Worm (Caenorhabditis elegans) whole organism, L2 larva: ENCODE results near the gene srx-88.
A peak's percentile ranks its signal among the peaks of the same experiment; 100 is the strongest.

Experiments
- C34F6.9 ChIP-seq: fragments of 150-350 bp; optimal IDR thresholded peaks from 2 replicates; lab custom pipeline; 2014; ENCODE audit warnings: missing biosample characterization, missing genetic modification characterization
- F13H6.1 ChIP-seq: sonication (generic microtip); optimal IDR thresholded peaks from 2 replicates; lab custom pipeline; 2016; ENCODE audit warnings: missing genetic modification characterization, missing compliant biosample characterization
- R02D3.7 ChIP-seq: fragments of 150-350 bp; optimal IDR thresholded peaks from 2 replicates; lab custom pipeline; 2014; ENCODE audit warnings: missing biosample characterization, missing genetic modification characterization
- Y55F3AM.14 ChIP-seq: fragments of 200-800 bp; sonication (Bioruptor generic); optimal IDR thresholded peaks from 2 replicates; lab custom pipeline; 2018; ENCODE audit warnings: mild to moderate bottlenecking, missing genetic modification characterization, missing compliant biosample characterization
- ZK546.5 ChIP-seq: sonication (generic microtip); optimal IDR thresholded peaks from 2 replicates; lab custom pipeline; 2017; ENCODE audit warnings: missing biosample characterization, missing genetic modification characterization
- alr-1 ChIP-seq: fragments of 150-350 bp; optimal IDR thresholded peaks from 2 replicates; lab custom pipeline; 2014; ENCODE audit warnings: missing biosample characterization, missing genetic modification characterization
- aly-2 ChIP-seq: fragments of 150-350 bp; optimal IDR thresholded peaks from 2 replicates; lab custom pipeline; 2014; ENCODE audit warnings: missing biosample characterization, missing genetic modification characterization
- ama-1 ChIP-seq: fragments of 150-350 bp; optimal IDR thresholded peaks from 2 replicates; lab custom pipeline; 2018; ENCODE audit warnings: inconsistent platforms
- blmp-1 ChIP-seq: sonication (generic microtip); optimal IDR thresholded peaks from 2 replicates; lab custom pipeline; 2017; ENCODE audit warnings: missing genetic modification characterization, mild to moderate bottlenecking, missing compliant biosample characterization, antibody characterized with exemption, moderate library complexity; ENCODE audit not compliant: insufficient read depth
- ceh-16 ChIP-seq: fragments of 150-350 bp; optimal IDR thresholded peaks from 2 replicates; lab custom pipeline; 2014; ENCODE audit warnings: missing biosample characterization, missing genetic modification characterization
- ceh-82 ChIP-seq: fragments of 150-350 bp; optimal IDR thresholded peaks from 2 replicates; lab custom pipeline; 2014; ENCODE audit warnings: missing biosample characterization, missing genetic modification characterization
- crh-2 ChIP-seq: sonication (generic microtip); optimal IDR thresholded peaks from 2 replicates; lab custom pipeline; 2017; ENCODE audit warnings: missing biosample characterization, missing genetic modification characterization
- dmd-4 ChIP-seq: sonication (generic microtip); optimal IDR thresholded peaks from 2 replicates; lab custom pipeline; 2017; ENCODE audit warnings: missing biosample characterization, missing genetic modification characterization
- egl-27 ChIP-seq: sonication (generic microtip); optimal IDR thresholded peaks from 3 replicates; lab custom pipeline; 2017; ENCODE audit warnings: missing biosample characterization, missing genetic modification reagents, missing genetic modification characterization
- elt-1 ChIP-seq: fragments of 150-350 bp; optimal IDR thresholded peaks from 2 replicates; lab custom pipeline; 2014; ENCODE audit warnings: missing biosample characterization, missing genetic modification characterization
- elt-3 ChIP-seq: sonication (generic microtip); optimal IDR thresholded peaks from 2 replicates; lab custom pipeline; 2017; ENCODE audit warnings: missing biosample characterization, missing genetic modification characterization
- fos-1 ChIP-seq: fragments of 150-350 bp; optimal IDR thresholded peaks from 2 replicates; lab custom pipeline; 2014; ENCODE audit warnings: missing biosample characterization, missing genetic modification characterization
- gmeb-1 ChIP-seq: fragments of 150-350 bp; optimal IDR thresholded peaks from 2 replicates; lab custom pipeline; 2014; ENCODE audit warnings: missing biosample characterization, missing genetic modification characterization
- lin-11 ChIP-seq: fragments of 150-350 bp; sonication (generic microtip); optimal IDR thresholded peaks from 2 replicates; lab custom pipeline; 2014; ENCODE audit warnings: missing biosample characterization, missing genetic modification characterization, inconsistent platforms, mixed read lengths
- lin-13 ChIP-seq: fragments of 150-350 bp; optimal IDR thresholded peaks from 2 replicates; lab custom pipeline; 2014; ENCODE audit warnings: missing biosample characterization, missing genetic modification reagents, missing genetic modification characterization
- lin-39 ChIP-seq: fragments of 150-350 bp; optimal IDR thresholded peaks from 2 replicates; lab custom pipeline; 2014; ENCODE audit warnings: missing biosample characterization, missing genetic modification reagents, missing genetic modification characterization
- lsy-2 ChIP-seq, 2 experiments: fragments of 150-350 bp in 1 of 2; sonication (generic microtip) in 1 of 2; optimal IDR thresholded peaks; 2 replicates each; lab custom pipeline; 2014 to 2017; ENCODE audit warnings: missing biosample characterization in 2 of 2, missing genetic modification characterization in 2 of 2
- mab-5 ChIP-seq: fragments of 150-350 bp; optimal IDR thresholded peaks from 2 replicates; lab custom pipeline; 2014; ENCODE audit warnings: missing biosample characterization, missing genetic modification characterization
- mbf-1 ChIP-seq: sonication (generic microtip); optimal IDR thresholded peaks from 2 replicates; lab custom pipeline; 2017; ENCODE audit warnings: missing biosample characterization, missing genetic modification characterization
- mdl-1 ChIP-seq, 2 experiments: fragments of 150-350 bp in 1 of 2; sonication (generic microtip) in 1 of 2; optimal IDR thresholded peaks; 2 replicates each; lab custom pipeline; 2017; ENCODE audit warnings: missing biosample characterization in 2 of 2, missing genetic modification characterization in 2 of 2
- nhr-10 ChIP-seq: sonication (generic microtip); optimal IDR thresholded peaks from 2 replicates; lab custom pipeline; 2017; ENCODE audit warnings: missing biosample characterization, missing genetic modification characterization
- nhr-11 ChIP-seq: fragments of 150-350 bp; optimal IDR thresholded peaks from 2 replicates; lab custom pipeline; 2014; ENCODE audit warnings: missing biosample characterization, missing genetic modification characterization
- nhr-12 ChIP-seq: fragments of 150-350 bp; optimal IDR thresholded peaks from 2 replicates; lab custom pipeline; 2014; ENCODE audit warnings: missing biosample characterization, missing genetic modification characterization
- nhr-129 ChIP-seq: fragments of 150-350 bp; optimal IDR thresholded peaks from 2 replicates; lab custom pipeline; 2014; ENCODE audit warnings: missing biosample characterization, missing genetic modification characterization
- nhr-21 ChIP-seq: fragments of 150-350 bp; optimal IDR thresholded peaks from 2 replicates; lab custom pipeline; 2014; ENCODE audit warnings: missing biosample characterization, missing genetic modification characterization
- nhr-23 ChIP-seq: fragments of 150-350 bp; optimal IDR thresholded peaks from 2 replicates; lab custom pipeline; 2014; ENCODE audit warnings: missing biosample characterization, missing genetic modification reagents, missing genetic modification characterization
- nhr-237 ChIP-seq: fragments of 150-350 bp; optimal IDR thresholded peaks from 2 replicates; lab custom pipeline; 2014; ENCODE audit warnings: missing biosample characterization, missing genetic modification characterization
- nhr-25 ChIP-seq: fragments of 150-350 bp; sonication (generic microtip); optimal IDR thresholded peaks from 3 replicates; lab custom pipeline; 2014; ENCODE audit warnings: missing biosample characterization, missing genetic modification characterization
- nhr-6 ChIP-seq: fragments of 150-350 bp; optimal IDR thresholded peaks from 2 replicates; lab custom pipeline; 2014; ENCODE audit warnings: missing biosample characterization, missing genetic modification characterization
- nhr-77 ChIP-seq: fragments of 150-350 bp; optimal IDR thresholded peaks from 2 replicates; lab custom pipeline; 2014; ENCODE audit warnings: missing biosample characterization, missing genetic modification characterization
- peb-1 ChIP-seq: fragments of 150-350 bp; optimal IDR thresholded peaks from 2 replicates; lab custom pipeline; 2014; ENCODE audit warnings: missing biosample characterization, missing genetic modification characterization
- sem-4 ChIP-seq: fragments of 150-350 bp; optimal IDR thresholded peaks from 2 replicates; lab custom pipeline; 2014; ENCODE audit warnings: missing biosample characterization, missing genetic modification reagents, missing genetic modification characterization
- skn-1 ChIP-seq: sonication (generic microtip); optimal IDR thresholded peaks from 2 replicates; lab custom pipeline; 2017; ENCODE audit warnings: missing biosample characterization, missing genetic modification characterization
- sma-3 ChIP-seq: sonication (generic microtip); optimal IDR thresholded peaks from 2 replicates; lab custom pipeline; 2016; ENCODE audit warnings: missing genetic modification reagents, missing genetic modification characterization, missing compliant biosample characterization
- sma-9 ChIP-seq, 2 experiments: fragments of 150-350 bp in 1 of 2; sonication (generic microtip) in 1 of 2; optimal IDR thresholded peaks; 2 replicates each; lab custom pipeline; 2014 to 2016; ENCODE audit warnings: missing genetic modification characterization in 2 of 2, mild to moderate bottlenecking in 1 of 2, missing biosample characterization in 1 of 2, missing compliant biosample characterization in 1 of 2, missing genetic modification reagents in 1 of 2, moderate library complexity in 1 of 2
- snpc-4 ChIP-seq: fragments of 150-350 bp; optimal IDR thresholded peaks from 2 replicates; lab custom pipeline; 2014; ENCODE audit warnings: missing biosample characterization, missing genetic modification characterization
- unc-39 ChIP-seq: fragments of 150-350 bp; optimal IDR thresholded peaks from 2 replicates; lab custom pipeline; 2014; ENCODE audit warnings: missing biosample characterization, missing genetic modification characterization
- unc-55 ChIP-seq: fragments of 150-350 bp; sonication (generic microtip); optimal IDR thresholded peaks from 3 replicates; lab custom pipeline; 2014; ENCODE audit warnings: missing biosample characterization, missing genetic modification reagents, missing genetic modification characterization
- unc-62 ChIP-seq: fragments of 150-350 bp; optimal IDR thresholded peaks from 2 replicates; lab custom pipeline; 2014; ENCODE audit warnings: missing biosample characterization, missing genetic modification reagents, missing genetic modification characterization
- zag-1 ChIP-seq: fragments of 150-350 bp; optimal IDR thresholded peaks from 2 replicates; lab custom pipeline; 2014; ENCODE audit warnings: missing biosample characterization, missing genetic modification characterization
- ztf-1 ChIP-seq: fragments of 200-800 bp; sonication (Bioruptor generic); conservative IDR thresholded peaks from 2 replicates; pipeline ENCODE4 v1.3.6; 2022; ENCODE audit warnings: missing genetic modification characterization, missing compliant biosample characterization
- ztf-11 ChIP-seq: sonication (generic microtip); optimal IDR thresholded peaks from 2 replicates; lab custom pipeline; 2017; ENCODE audit warnings: missing biosample characterization, missing genetic modification characterization
- ztf-4 ChIP-seq: fragments of 150-350 bp; optimal IDR thresholded peaks from 2 replicates; lab custom pipeline; 2014; ENCODE audit warnings: missing biosample characterization, missing genetic modification characterization

The srx-88 gene

DNA sequence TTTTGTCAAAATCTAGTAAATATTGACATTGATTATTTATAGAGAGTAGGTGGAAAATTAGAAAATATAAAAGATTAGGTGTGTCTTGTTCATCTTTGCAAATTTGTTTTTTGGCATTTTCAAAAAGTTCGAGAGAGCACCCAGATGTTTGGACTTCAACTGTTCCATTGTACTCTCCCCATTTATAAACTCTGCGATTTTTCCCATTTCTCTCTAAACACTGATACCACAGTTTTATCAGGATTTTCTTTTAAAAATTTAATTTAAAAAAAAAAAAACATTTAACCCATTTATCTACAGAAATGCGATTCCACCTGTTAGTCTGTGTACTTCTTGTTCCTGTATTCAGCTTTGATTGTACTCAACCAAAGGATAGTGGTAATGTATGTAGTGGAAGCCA is 29.7 kb downstream of the srx-88 start, which contains the start of gene tag-290:
tag-290 (plus strand) TSS at position 301 of the 400 bp plus-strand sequence.
- TF ChIP-seq nhr-25 (tag; lab: Kevin White, UChicago) (no peak), nhr-21 (tag; lab: Kevin White, UChicago) (no peak), nhr-129 (no peak), alr-1 (no peak), ama-1 (lab: Kevin White, UChicago) (no peak), lin-13 (GFP tag; lab: Kevin White, UChicago) (no peak), nhr-11 (no peak), lin-39 (tag; lab: Kevin White, UChicago) (no peak), ztf-1 (no peak)

DNA sequence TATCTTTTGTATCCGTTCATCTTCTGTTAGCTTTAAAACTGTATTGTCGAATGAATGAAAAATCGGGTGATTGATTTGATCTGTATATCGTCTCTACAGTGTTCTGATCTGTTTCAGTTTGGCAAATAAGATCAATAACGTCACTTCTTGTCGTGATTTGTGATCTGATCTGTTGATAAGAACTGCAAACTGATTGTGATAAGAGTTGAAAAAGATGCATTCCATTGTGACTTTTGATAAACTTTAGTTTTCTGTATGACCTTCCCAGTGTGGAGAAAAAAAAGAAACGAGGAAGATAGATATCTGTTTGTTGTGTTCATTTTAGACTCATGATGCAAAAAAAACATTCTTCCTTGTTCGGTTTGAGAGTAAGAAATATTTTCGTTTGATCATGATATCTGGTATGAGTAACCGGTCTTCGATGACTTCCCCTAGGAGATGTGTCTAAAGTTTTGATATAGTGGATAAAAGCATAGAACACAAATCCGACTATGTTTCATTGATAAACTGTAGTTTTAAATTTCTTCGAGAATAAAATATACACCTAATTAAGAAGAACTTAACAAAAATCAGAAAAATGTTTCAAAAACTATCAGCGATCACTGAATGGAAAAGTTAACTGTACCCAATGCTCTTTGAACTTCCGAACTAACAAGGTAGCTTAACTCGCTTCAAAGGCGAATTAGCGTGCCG is 31.6 kb downstream of the srx-88 start:
- TF ChIP-seq fos-1 (peak; percentile 52), ztf-4 (tag; lab: Kevin White, UChicago) (no peak), unc-62 (GFP tag; lab: Kevin White, UChicago) (no peak), elt-3 (no peak), F13H6.1 (tag; lab: Kevin White, UChicago) (no peak), nhr-21 (tag; lab: Kevin White, UChicago) (peak; percentile 77), R02D3.7 (tag; lab: Kevin White, UChicago) (no peak), lin-39 (tag; lab: Kevin White, UChicago) (no peak), nhr-6 (no peak), nhr-12 (tag; lab: Kevin White, UChicago) (no peak), sem-4 (tag; lab: Kevin White, UChicago) (no peak), elt-1 (tag; lab: Kevin White, UChicago) (peak; percentile 59), lin-13 (GFP tag; lab: Kevin White, UChicago) (peak; percentile 42), aly-2 (tag; lab: Kevin White, UChicago) (no peak), ceh-16 (no peak), ama-1 (lab: Kevin White, UChicago) (no peak), nhr-77 (tag; lab: Kevin White, UChicago) (no peak), zag-1 (tag; lab: Kevin White, UChicago) (no peak), nhr-129 (peak; percentile 60), lsy-2 (tag; optimal IDR thresholded peaks at IDR 0.05; lab: Kevin White, UChicago) (peak in 1 of 2 experiments; percentile 28), nhr-237 (tag; lab: Kevin White, UChicago) (no peak), ztf-1 (no peak), nhr-25 (tag; lab: Kevin White, UChicago) (peak; percentile 82), egl-27 (tag; lab: Kevin White, UChicago) (no peak), nhr-10 (tag; lab: Kevin White, UChicago) (no peak), blmp-1 (peak; percentile 59), skn-1 (tag; lab: Kevin White, UChicago) (peak; percentile 2), gmeb-1 (peak; percentile 21), alr-1 (no peak), nhr-11 (no peak), C34F6.9 (tag; lab: Kevin White, UChicago) (no peak), sma-3 (peak; percentile 80), unc-55 (no peak), peb-1 (tag; lab: Kevin White, UChicago) (no peak), crh-2 (peak; percentile 51), mab-5 (tag; lab: Kevin White, UChicago) (no peak), nhr-23 (tag; lab: Kevin White, UChicago) (peak; percentile 14), dmd-4 (tag; lab: Kevin White, UChicago) (no peak), sma-9 (GFP tag; optimal IDR thresholded peaks at IDR 0.05; lab: Kevin White, UChicago) (peak; percentile 88), sma-9 (tag; optimal IDR thresholded peaks at IDR 0.05; lab: Kevin White, UChicago) (no peak), mbf-1 (tag; lab: Kevin White, UChicago) (no peak), snpc-4 (tag; lab: Kevin White, UChicago) (no peak), ztf-11 (tag; lab: Kevin White, UChicago) (no peak), ZK546.5 (tag; lab: Kevin White, UChicago) (no peak), ceh-82 (tag; lab: Kevin White, UChicago) (no peak), mdl-1 (tag; optimal IDR thresholded peaks at IDR 0.05; lab: Kevin White, UChicago) (no peak), Y55F3AM.14 (no peak), unc-39 (tag; lab: Kevin White, UChicago) (no peak), lin-11 (no peak)
